Worm (Caenorhabditis elegans): ENCODE results near the gene pdha-1.

Gene pdha-1

ce11 chrII:8032657-8033056 lies 33.4 kb upstream of the pdha-1 start, which contains the start of gene nrf-6 (continued):
- no peak for TF ChIP-seq nhr-76 (tag; optimal IDR thresholded peaks at IDR 0.05)
- no peak for TF ChIP-seq fos-1 (tag; optimal IDR thresholded peaks at IDR 0.05)
- no peak for TF ChIP-seq ces-1 (GFP tag; optimal IDR thresholded peaks at IDR 0.05)
- TF ChIP-seq pha-4 (GFP tag; IDR thresholded peaks at IDR 0.05) = no peak
- TF ChIP-seq pha-4 (tag; optimal IDR thresholded peaks at IDR 0.05) = no peak
- no peak for TF ChIP-seq ceh-62 (tag; optimal IDR thresholded peaks at IDR 0.05)
- no peak for TF ChIP-seq ceh-44 (GFP tag; IDR thresholded peaks at IDR 0.05)
- no peak for TF ChIP-seq lir-3 (tag; optimal IDR thresholded peaks at IDR 0.05)
- TF ChIP-seq zfp-3 (GFP tag; conservative IDR thresholded peaks at IDR 0.05) = no peak
- no peak for TF ChIP-seq Y105C5A.15 (GFP tag; IDR thresholded peaks at IDR 0.05)
- no peak for TF ChIP-seq mdt-29 (GFP tag; IDR thresholded peaks at IDR 0.05)
- no peak for TF ChIP-seq aly-2 (tag; optimal IDR thresholded peaks at IDR 0.05)
- no peak for TF ChIP-seq zip-2 (tag; optimal IDR thresholded peaks at IDR 0.05)
- peak; percentile 43 for TF ChIP-seq pqm-1 (tag; optimal IDR thresholded peaks at IDR 0.05)
- TF ChIP-seq dpl-1 (GFP tag; optimal IDR thresholded peaks at IDR 0.05) = no peak
- no peak for TF ChIP-seq madf-9 (GFP tag; conservative IDR thresholded peaks at IDR 0.05)
- no peak for TF ChIP-seq T26A8.4 (GFP tag; IDR thresholded peaks at IDR 0.05)
- no peak for TF ChIP-seq daf-8 (GFP tag; IDR thresholded peaks at IDR 0.05)
- TF ChIP-seq F49E8.2 (tag; optimal IDR thresholded peaks at IDR 0.05; ENCODE audit: borderline replicate concordance) = no peak
- no peak for TF ChIP-seq mxl-3 (GFP tag; optimal IDR thresholded peaks at IDR 0.05)
- TF ChIP-seq nhr-237 (tag; optimal IDR thresholded peaks at IDR 0.05) = no peak
- TF ChIP-seq lsy-2 (tag; optimal IDR thresholded peaks at IDR 0.05) = no peak
- peak; percentile 46; the same call in 1 of the 2 replicates for TF ChIP-seq php-3 (GFP tag; IDR thresholded peaks at IDR 0.05)
- TF ChIP-seq ztf-7 (tag; optimal IDR thresholded peaks at IDR 0.05) = no peak

ce11 chrII:8034008-8034407 lies 32.1 kb upstream of the pdha-1 start:
- TF ChIP-seq php-3 (GFP tag; IDR thresholded peaks at IDR 0.05) = peak; percentile 55
- no peak for TF ChIP-seq nhr-11 (tag; optimal IDR thresholded peaks at IDR 0.05)
- TF ChIP-seq Y48G9A.11 (GFP tag; IDR thresholded peaks at IDR 0.05) = no peak
- TF ChIP-seq pqm-1 (tag; optimal IDR thresholded peaks at IDR 0.05) = peak; percentile 17
- no peak for TF ChIP-seq mep-1 (tag; optimal IDR thresholded peaks at IDR 0.05)
- TF ChIP-seq mdl-1 (tag; optimal IDR thresholded peaks at IDR 0.05) = peak in 1 of 2 experiments; percentile 5
- TF ChIP-seq madf-9 (GFP tag; conservative IDR thresholded peaks at IDR 0.05) = peak; percentile 14; the same call in 1 of the 2 replicates
- TF ChIP-seq ceh-20 (GFP tag; IDR thresholded peaks at IDR 0.05) = peak; percentile 68; the same call in 1 of the 2 replicates
- no peak for TF ChIP-seq nhr-10 (tag; optimal IDR thresholded peaks at IDR 0.05)
- TF ChIP-seq nhr-28 (tag; optimal IDR thresholded peaks at IDR 0.05) = peak; percentile 21
- no peak for TF ChIP-seq nhr-102 (tag; optimal IDR thresholded peaks at IDR 0.05)
- TF ChIP-seq dve-1 (tag; optimal IDR thresholded peaks at IDR 0.05; ENCODE audit: insufficient read depth) = peak; percentile 25
- TF ChIP-seq hlh-11 (tag; optimal IDR thresholded peaks at IDR 0.05) = peak; percentile 39
- no peak for TF ChIP-seq ceh-62 (tag; optimal IDR thresholded peaks at IDR 0.05)
- no peak for TF ChIP-seq fos-1 (tag; optimal IDR thresholded peaks at IDR 0.05)
- no peak for TF ChIP-seq arid-1 (GFP tag; conservative IDR thresholded peaks at IDR 0.05)
- TF ChIP-seq lin-29 (GFP tag; IDR thresholded peaks at IDR 0.05) = no peak
- no peak for TF ChIP-seq unc-130 (GFP tag; optimal IDR thresholded peaks at IDR 0.05)
- TF ChIP-seq ama-1 (optimal IDR thresholded peaks at IDR 0.05) = peak; percentile 10
- no peak for TF ChIP-seq lin-13 (GFP tag; optimal IDR thresholded peaks at IDR 0.05)
- peak; percentile 10 for TF ChIP-seq mes-2 (tag; optimal IDR thresholded peaks at IDR 0.05; ENCODE audit: poor library complexity, severe bottlenecking)
- peak; percentile 66; the same call in 1 of the 2 replicates for TF ChIP-seq tra-1 (GFP tag; IDR thresholded peaks at IDR 0.05)
- TF ChIP-seq ztf-7 (tag; optimal IDR thresholded peaks at IDR 0.05) = no peak
- TF ChIP-seq mxl-3 (GFP tag; optimal IDR thresholded peaks at IDR 0.05) = no peak
- no peak for TF ChIP-seq saeg-2 (GFP tag; IDR thresholded peaks at IDR 0.05)
- TF ChIP-seq aha-1 (tag) = peak; percentile 59
- TF ChIP-seq mxl-2 (GFP tag; conservative IDR thresholded peaks at IDR 0.05) = no peak
- no peak for TF ChIP-seq attf-4 (tag; optimal IDR thresholded peaks at IDR 0.05)
- TF ChIP-seq nhr-48 (tag; optimal IDR thresholded peaks at IDR 0.05) = peak; percentile 19
- TF ChIP-seq hlh-30 (tag; optimal IDR thresholded peaks at IDR 0.05; ENCODE audit: insufficient read depth) = peak; percentile 20
- no peak for TF ChIP-seq madf-5 (GFP tag; IDR thresholded peaks at IDR 0.05)
- no peak for TF ChIP-seq daf-16 (GFP tag; optimal IDR thresholded peaks at IDR 0.05)
- peak; percentile 13 for TF ChIP-seq daf-16 (tag; optimal IDR thresholded peaks at IDR 0.05)
- TF ChIP-seq lin-1 (GFP tag; IDR thresholded peaks at IDR 0.05) = 0 out of 2 replicates have a peak, but pooled peaks have one; percentile 26
